Worm (Caenorhabditis elegans) whole organism, midembryonic: ENCODE measurements around the gene F54E12.2.

ENCODE experiments used
- T22C8.4 ChIP-seq: fragments of 200-800 bp; sonication (Bioruptor generic); IDR thresholded peaks from 2 replicates; pipeline ENCODE4 v1.3.6; 2022; ENCODE audit warnings: missing genetic modification characterization, missing compliant biosample characterization
- cog-1 ChIP-seq: sonication (generic microtip); optimal IDR thresholded peaks from 2 replicates; lab custom pipeline; 2016; ENCODE audit warnings: missing genetic modification characterization, missing compliant biosample characterization
- flt-1 ChIP-seq: fragments of 200-800 bp; sonication (Bioruptor generic); IDR thresholded peaks from 2 replicates; pipeline ENCODE4 v1.3.6; 2022; ENCODE audit warnings: missing genetic modification characterization, missing compliant biosample characterization
- klf-2 ChIP-seq: fragments of 200-800 bp; sonication (Bioruptor generic); conservative IDR thresholded peaks from 2 replicates; pipeline ENCODE4 v1.3.6; 2022; ENCODE audit warnings: missing genetic modification reagents, missing genetic modification characterization, missing compliant biosample characterization
- med-1 ChIP-seq: sonication (generic microtip); optimal IDR thresholded peaks from 2 replicates; lab custom pipeline; 2017; ENCODE audit warnings: missing genetic modification characterization, mild to moderate bottlenecking, missing compliant biosample characterization, antibody characterized with exemption, missing genetic modification reagents; ENCODE audit not compliant: insufficient read depth
- ref-1 ChIP-seq: fragments of 200-800 bp; sonication (Bioruptor generic); conservative IDR thresholded peaks from 2 replicates; pipeline ENCODE4 v1.3.6; 2022; ENCODE audit warnings: missing genetic modification reagents, missing genetic modification characterization, missing compliant biosample characterization
- tab-1 ChIP-seq: fragments of 200-800 bp; sonication (Bioruptor generic); IDR thresholded peaks from 2 replicates; pipeline ENCODE4 v1.3.6; 2022; ENCODE audit warnings: missing genetic modification characterization, missing compliant biosample characterization
- ztf-23 ChIP-seq: fragments of 200-800 bp; sonication (Bioruptor generic); IDR thresholded peaks from 2 replicates; pipeline ENCODE4 v1.3.6; 2022; ENCODE audit warnings: missing genetic modification reagents, missing genetic modification characterization, missing compliant biosample characterization
- ztf-29 ChIP-seq: fragments of 200-800 bp; sonication (Bioruptor generic); IDR thresholded peaks from 2 replicates; pipeline ENCODE4 v1.3.6; 2022; ENCODE audit warnings: missing genetic modification reagents, missing genetic modification characterization, missing compliant biosample characterization

F54E12.2 gene

ce11 chrIV:11337021-11337420 lies at the start of gene F54E12.2:
TSS of gene F54E12.2 (minus strand) at chrIV:11337184.
- no peak for TF ChIP-seq flt-1 (GFP tag; lab: Robert Waterston, UW)
- TF ChIP-seq ztf-29 (GFP tag; lab: Robert Waterston, UW): no peak
- TF ChIP-seq T22C8.4 (GFP tag; lab: Robert Waterston, UW): no peak
- TF ChIP-seq cog-1 (tag; lab: Kevin White, UChicago): no peak
- no peak for TF ChIP-seq med-1
- TF ChIP-seq klf-2: no peak
- TF ChIP-seq tab-1 (GFP tag; lab: Robert Waterston, UW): no peak
- no peak for TF ChIP-seq ztf-23 (GFP tag; lab: Robert Waterston, UW)

- TF ChIP-seq flt-1 (GFP tag; lab: Robert Waterston, UW) (no peak), T22C8.4 (GFP tag; lab: Robert Waterston, UW) (no peak), ztf-23 (GFP tag; lab: Robert Waterston, UW) (no peak), klf-2 (no peak), ztf-29 (GFP tag; lab: Robert Waterston, UW) (no peak), cog-1 (tag; lab: Kevin White, UChicago) (no peak)
These were observed 42.3 kb upstream of the F54E12.2 start, which contains the start of gene fbxb-76 for ce11 chrIV:11379254-11379653. TSS of gene fbxb-76 (minus strand) at chrIV:11379354.

- no peak for TF ChIP-seq ztf-23 (GFP tag; lab: Robert Waterston, UW)
- no peak for TF ChIP-seq ref-1 (GFP tag; lab: Robert Waterston, UW)
- no peak for TF ChIP-seq tab-1 (GFP tag; lab: Robert Waterston, UW)
- TF ChIP-seq med-1: no peak
- no peak for TF ChIP-seq klf-2
These were observed 40.5 kb upstream of the F54E12.2 start for ce11 chrIV:11377439-11377838.

ce11 chrIV:11375713-11376112 lies 38.7 kb upstream of the F54E12.2 start:
- TF ChIP-seq ztf-29 (GFP tag; lab: Robert Waterston, UW) (no peak), tab-1 (GFP tag; lab: Robert Waterston, UW) (no peak), ref-1 (GFP tag; lab: Robert Waterston, UW) (no peak), cog-1 (tag; lab: Kevin White, UChicago) (no peak), med-1 (no peak), klf-2 (no peak), ztf-23 (GFP tag; lab: Robert Waterston, UW) (no peak), T22C8.4 (GFP tag; lab: Robert Waterston, UW) (no peak), flt-1 (GFP tag; lab: Robert Waterston, UW) (no peak)

- no peak for TF ChIP-seq ztf-23 (GFP tag; lab: Robert Waterston, UW)
- no peak for TF ChIP-seq tab-1 (GFP tag; lab: Robert Waterston, UW)
- no peak for TF ChIP-seq T22C8.4 (GFP tag; lab: Robert Waterston, UW)
- no peak for TF ChIP-seq ztf-29 (GFP tag; lab: Robert Waterston, UW)
- no peak for TF ChIP-seq ref-1 (GFP tag; lab: Robert Waterston, UW)
- TF ChIP-seq med-1: no peak
- TF ChIP-seq flt-1 (GFP tag; lab: Robert Waterston, UW): no peak
These were observed 35.5 kb upstream of the F54E12.2 start, which contains the start of gene cbd-1 for ce11 chrIV:11372366-11372997. TSS of gene cbd-1 (plus strand) at chrIV:11372991.

ce11 chrIV:11371645-11372044 lies 34.7 kb upstream of the F54E12.2 start, which contains the start of gene sec-31:
TSS of gene sec-31 (minus strand) at chrIV:11371792.
- TF ChIP-seq ref-1 (GFP tag; lab: Robert Waterston, UW): no peak
- no peak for TF ChIP-seq ztf-29 (GFP tag; lab: Robert Waterston, UW)
- no peak for TF ChIP-seq ztf-23 (GFP tag; lab: Robert Waterston, UW)
- TF ChIP-seq flt-1 (GFP tag; lab: Robert Waterston, UW): no peak
- no peak for TF ChIP-seq cog-1 (tag; lab: Kevin White, UChicago)
- TF ChIP-seq med-1: no peak
- TF ChIP-seq klf-2: no peak
- no peak for TF ChIP-seq tab-1 (GFP tag; lab: Robert Waterston, UW)
- no peak for TF ChIP-seq T22C8.4 (GFP tag; lab: Robert Waterston, UW)

ce11 chrIV:11363806-11364562 lies 27.0 kb upstream of the F54E12.2 start:
- TF ChIP-seq ztf-29 (GFP tag; lab: Robert Waterston, UW) (peak; percentile 57; the same call in 1 of the 2 replicates), klf-2 (no peak)

ce11 chrIV:11361409-11361808 lies 24.4 kb upstream of the F54E12.2 start, which contains the start of gene T01G1.4:
TSS of gene T01G1.4 (minus strand) at chrIV:11361509.
- TF ChIP-seq klf-2 (no peak), tab-1 (GFP tag; lab: Robert Waterston, UW) (no peak), med-1 (no peak), ref-1 (GFP tag; lab: Robert Waterston, UW) (no peak), ztf-29 (GFP tag; lab: Robert Waterston, UW) (no peak), cog-1 (tag; lab: Kevin White, UChicago) (no peak), T22C8.4 (GFP tag; lab: Robert Waterston, UW) (no peak), ztf-23 (GFP tag; lab: Robert Waterston, UW) (no peak), flt-1 (GFP tag; lab: Robert Waterston, UW) (no peak)

- TF ChIP-seq ztf-23 (GFP tag; lab: Robert Waterston, UW) (no peak), med-1 (no peak), T22C8.4 (GFP tag; lab: Robert Waterston, UW) (no peak), klf-2 (no peak)
These were observed 22.8 kb upstream of the F54E12.2 start, which contains the start of gene klp-12 for ce11 chrIV:11359769-11360168. TSS of gene klp-12 (minus strand) at chrIV:11359869.
